Worm (Caenorhabditis elegans): ENCODE measurements around the gene mlc-4.

DNA sequence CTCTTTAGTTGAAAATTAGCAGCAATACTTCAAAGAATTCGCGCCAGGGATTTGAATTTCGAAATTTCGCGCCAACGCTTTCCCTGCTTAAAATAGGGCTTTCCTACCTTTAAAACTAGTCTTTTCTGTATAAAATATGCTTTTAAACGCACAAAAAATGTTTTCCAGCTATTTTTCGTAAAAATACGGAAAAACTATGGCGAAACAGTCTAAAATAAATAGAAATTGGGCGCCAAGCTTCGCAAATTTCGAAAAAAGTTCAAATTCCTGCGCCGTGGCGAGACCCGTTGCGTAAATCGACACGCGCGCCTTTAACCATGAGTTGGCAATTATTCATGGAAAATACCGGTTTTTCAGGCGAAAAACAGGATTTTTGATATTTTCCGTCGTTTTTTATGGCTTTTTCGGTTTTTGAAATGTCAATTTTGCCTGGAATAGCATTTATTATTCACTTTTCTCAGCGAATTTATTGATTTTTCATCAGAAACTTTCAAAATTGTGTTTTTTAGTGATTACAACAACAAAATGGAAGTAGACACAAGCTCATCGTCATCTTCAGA is 10.8 kb upstream of the mlc-4 start, which contains the start of the genes npp-9 and F59A2.5:
- no peak for TF ChIP-seq ztf-1 (GFP tag; conservative IDR thresholded peaks at IDR 0.05)
- TF ChIP-seq ztf-11 (tag; optimal IDR thresholded peaks at IDR 0.05) = no peak
- TF ChIP-seq ceh-82 (tag; optimal IDR thresholded peaks at IDR 0.05) = no peak
- TF ChIP-seq unc-62 (GFP tag; optimal IDR thresholded peaks at IDR 0.05) = no peak
- TF ChIP-seq dmd-4 (tag; optimal IDR thresholded peaks at IDR 0.05) = no peak
- TF ChIP-seq aly-2 (tag; optimal IDR thresholded peaks at IDR 0.05) = no peak
- TF ChIP-seq nhr-25 (tag; optimal IDR thresholded peaks at IDR 0.05) = peak; percentile 32
- TF ChIP-seq lin-39 (tag; optimal IDR thresholded peaks at IDR 0.05) = no peak
- TF ChIP-seq unc-55 (GFP tag; optimal IDR thresholded peaks at IDR 0.05) = peak; percentile 71
- no peak for TF ChIP-seq mbf-1 (tag; optimal IDR thresholded peaks at IDR 0.05)
- no peak for TF ChIP-seq skn-1 (tag; optimal IDR thresholded peaks at IDR 0.05)
- no peak for TF ChIP-seq nhr-237 (tag; optimal IDR thresholded peaks at IDR 0.05)
- no peak for TF ChIP-seq blmp-1 (tag; optimal IDR thresholded peaks at IDR 0.05; ENCODE audit: insufficient read depth)
- TF ChIP-seq nhr-23 (tag; optimal IDR thresholded peaks at IDR 0.05) = no peak

All from whole organism, L2 larva.